Fruit fly (Drosophila melanogaster) whole organism, embryonic: ENCODE data around the gene CG10214.

ENCODE experiments used
- BEAF-32 ChIP-seq: fragments of 200-800 bp; sonication (Bioruptor generic); optimal IDR thresholded peaks from 3 replicates; lab custom pipeline; 2017; ENCODE audit warnings: missing biosample characterization, missing genetic modification characterization, mild to moderate bottlenecking, moderate library complexity, missing genetic modification reagents
- CG1024 ChIP-seq: fragments of 200-800 bp; sonication (Bioruptor generic); IDR thresholded peaks from 2 replicates; pipeline ENCODE4 v1.3.6; 2022; ENCODE audit warnings: missing biosample characterization, missing genetic modification characterization
- CG11093 ChIP-seq: fragments of 200-800 bp; sonication (Bioruptor generic); IDR thresholded peaks from 3 replicates; pipeline ENCODE4 v1.3.6; 2022; ENCODE audit warnings: missing biosample characterization, missing genetic modification characterization
- CG11560 ChIP-seq: fragments of 200-800 bp; sonication (Bioruptor generic); IDR thresholded peaks from 3 replicates; pipeline ENCODE4 v1.3.6; 2022; ENCODE audit warnings: missing biosample characterization, missing genetic modification characterization
- CG13123 ChIP-seq: fragments of 200-800 bp; sonication (Bioruptor generic); optimal IDR thresholded peaks from 2 replicates; lab custom pipeline; 2016; ENCODE audit warnings: missing biosample characterization, missing genetic modification characterization
- CG14050 ChIP-seq: fragments of 200-800 bp; sonication (Bioruptor generic); IDR thresholded peaks from 3 replicates; pipeline ENCODE4 v1.3.6; 2022; ENCODE audit warnings: missing biosample characterization, missing genetic modification characterization
- CG14441 ChIP-seq: fragments of 200-800 bp; sonication (Bioruptor generic); IDR thresholded peaks from 2 replicates; pipeline ENCODE4 v1.3.6; 2022; ENCODE audit warnings: missing biosample characterization, missing genetic modification characterization
- CG15479 ChIP-seq: fragments of 200-800 bp; sonication (Bioruptor generic); optimal IDR thresholded peaks from 3 replicates; lab custom pipeline; 2019; ENCODE audit warnings: missing biosample characterization, mild to moderate bottlenecking, missing genetic modification characterization, moderate library complexity
- CG15514 ChIP-seq: fragments of 200-800 bp; sonication (Bioruptor generic); optimal IDR thresholded peaks from 3 replicates; lab custom pipeline; 2017; ENCODE audit warnings: missing biosample characterization, missing genetic modification characterization, mild to moderate bottlenecking, moderate library complexity, missing genetic modification reagents
- CG17359 ChIP-seq: fragments of 200-800 bp; sonication (Bioruptor generic); optimal IDR thresholded peaks from 3 replicates; lab custom pipeline; 2018; ENCODE audit warnings: missing biosample characterization, mild to moderate bottlenecking, missing genetic modification characterization, moderate library complexity
- CG30403 ChIP-seq: fragments of 200-800 bp; sonication (Bioruptor generic); optimal IDR thresholded peaks from 3 replicates; lab custom pipeline; 2016; ENCODE audit warnings: missing biosample characterization, missing genetic modification characterization
- CG3065 ChIP-seq: fragments of 200-800 bp; sonication (Bioruptor generic); optimal IDR thresholded peaks from 2 replicates; lab custom pipeline; 2016; ENCODE audit warnings: missing biosample characterization, missing genetic modification characterization
- CG33557 ChIP-seq: fragments of 200-800 bp; sonication (Bioruptor generic); optimal IDR thresholded peaks from 2 replicates; lab custom pipeline; 2019; ENCODE audit warnings: missing biosample characterization, mild to moderate bottlenecking, missing genetic modification characterization, moderate library complexity
- CG34376 ChIP-seq: fragments of 200-800 bp; sonication (Bioruptor generic); optimal IDR thresholded peaks from 2 replicates; lab custom pipeline; 2018; ENCODE audit warnings: missing biosample characterization, mild to moderate bottlenecking, missing genetic modification characterization
- CG4282 ChIP-seq: fragments of 200-800 bp; sonication (Bioruptor generic); optimal IDR thresholded peaks from 2 replicates; lab custom pipeline; 2016; ENCODE audit warnings: missing biosample characterization, missing genetic modification characterization
- CG6254 ChIP-seq: fragments of 200-800 bp; sonication (Bioruptor generic); optimal IDR thresholded peaks from 3 replicates; lab custom pipeline; 2017; ENCODE audit warnings: mild to moderate bottlenecking, missing biosample characterization, missing genetic modification reagents, missing genetic modification characterization
- CG6813 ChIP-seq: fragments of 200-800 bp; sonication (Bioruptor generic); optimal IDR thresholded peaks from 2 replicates; lab custom pipeline; 2017; ENCODE audit warnings: missing biosample characterization, missing genetic modification characterization, mild to moderate bottlenecking, moderate library complexity, missing genetic modification reagents
- CG6854 ChIP-seq: fragments of 200-800 bp; sonication (Bioruptor generic); optimal IDR thresholded peaks from 3 replicates; lab custom pipeline; 2017; ENCODE audit warnings: missing biosample characterization, mild to moderate bottlenecking, missing genetic modification characterization
- CG7372 ChIP-seq: fragments of 200-800 bp; sonication (Bioruptor generic); IDR thresholded peaks from 2 replicates; pipeline ENCODE4 v1.3.6; 2022; ENCODE audit warnings: missing biosample characterization, missing genetic modification characterization
- CHES-1-like ChIP-seq: fragments of 200-800 bp; sonication (Bioruptor generic); optimal IDR thresholded peaks from 2 replicates; lab custom pipeline; 2016; ENCODE audit warnings: missing biosample characterization, missing genetic modification characterization
- D ChIP-seq, 2 experiments: fragments of 200-800 bp in 1 of 2; fragments of >200 bp in 1 of 2; sonication (Bioruptor generic) in 1 of 2; optimal IDR thresholded peaks; 2 replicates in 1 of 2; 3 replicates in 1 of 2; lab custom pipeline; 2017; ENCODE audit warnings: mild to moderate bottlenecking in 1 of 2, missing biosample characterization in 1 of 2, missing genetic modification characterization in 1 of 2, missing genetic modification reagents in 1 of 2
- Fer1 ChIP-seq: fragments of 200-800 bp; sonication (Bioruptor generic); optimal IDR thresholded peaks from 2 replicates; lab custom pipeline; 2017; ENCODE audit warnings: missing biosample characterization, mild to moderate bottlenecking, missing genetic modification characterization
- GATAe ChIP-seq: fragments of 200-800 bp; sonication (Bioruptor generic); conservative IDR thresholded peaks from 2 replicates; pipeline ENCODE4 v1.3.6; 2022; ENCODE audit warnings: missing biosample characterization, missing genetic modification characterization
- HHEX ChIP-seq: fragments of 200-800 bp; sonication (Bioruptor generic); optimal IDR thresholded peaks from 3 replicates; lab custom pipeline; 2017; ENCODE audit warnings: missing biosample characterization, mild to moderate bottlenecking, missing genetic modification characterization, missing genetic modification reagents
- Jarid2 ChIP-seq: fragments of 200-800 bp; sonication (Bioruptor generic); optimal IDR thresholded peaks from 3 replicates; lab custom pipeline; 2017; ENCODE audit warnings: mild to moderate bottlenecking, missing biosample characterization, missing genetic modification reagents, missing genetic modification characterization
- Lim3 ChIP-seq: fragments of 200-800 bp; sonication (Bioruptor generic); IDR thresholded peaks from 2 replicates; pipeline ENCODE4 v1.3.6; 2022; ENCODE audit warnings: missing biosample characterization, missing genetic modification characterization
- Oli ChIP-seq: fragments of 200-800 bp; sonication (Bioruptor generic); optimal IDR thresholded peaks from 2 replicates; lab custom pipeline; 2018; ENCODE audit warnings: missing biosample characterization, mild to moderate bottlenecking, missing genetic modification characterization, moderate library complexity
- Pdp1 ChIP-seq, 2 experiments: fragments of 200-800 bp; sonication (Bioruptor generic); optimal IDR thresholded peaks; 3 replicates each; lab custom pipeline; 2016; ENCODE audit warnings: missing biosample characterization in 2 of 2, missing genetic modification characterization in 2 of 2, mild to moderate bottlenecking in 1 of 2, moderate library complexity in 1 of 2
- Spps ChIP-seq: fragments of 200-800 bp; sonication (Bioruptor generic); optimal IDR thresholded peaks from 2 replicates; lab custom pipeline; 2018; ENCODE audit warnings: missing biosample characterization, mild to moderate bottlenecking, missing genetic modification characterization
- ara ChIP-seq: fragments of 200-800 bp; sonication (Bioruptor generic); IDR thresholded peaks from 2 replicates; pipeline ENCODE4 v1.3.6; 2022; ENCODE audit warnings: missing biosample characterization, missing genetic modification characterization
- ase ChIP-seq: fragments of 200-800 bp; sonication (Bioruptor generic); IDR thresholded peaks from 3 replicates; pipeline ENCODE4 v1.3.6; 2022; ENCODE audit warnings: missing biosample characterization, missing genetic modification characterization
- ato ChIP-seq: fragments of 200-800 bp; sonication (Bioruptor generic); IDR thresholded peaks from 2 replicates; pipeline ENCODE4 v1.3.6; 2022; ENCODE audit warnings: missing biosample characterization, missing genetic modification characterization; ENCODE audit not compliant: partially characterized antibody
- da ChIP-seq: fragments of 200-800 bp; sonication (Bioruptor generic); optimal IDR thresholded peaks from 2 replicates; lab custom pipeline; 2016; ENCODE audit warnings: missing biosample characterization, missing genetic modification characterization
- dimm ChIP-seq: fragments of 200-800 bp; sonication (Bioruptor generic); IDR thresholded peaks from 2 replicates; pipeline ENCODE4 v1.3.6; 2022; ENCODE audit warnings: missing biosample characterization, missing genetic modification characterization
- dpn ChIP-seq, 2 experiments: fragments of 200-800 bp; sonication (Bioruptor generic); optimal IDR thresholded peaks; 3 replicates each; lab custom pipeline; 2016; ENCODE audit warnings: missing biosample characterization in 2 of 2, missing genetic modification characterization in 2 of 2
- dysf ChIP-seq: fragments of 200-800 bp; sonication (Bioruptor generic); IDR thresholded peaks from 3 replicates; pipeline ENCODE4 v1.3.6; 2022; ENCODE audit warnings: missing biosample characterization, missing genetic modification characterization
- exex ChIP-seq: fragments of 200-800 bp; sonication (Bioruptor generic); optimal IDR thresholded peaks from 4 replicates; lab custom pipeline; 2018; ENCODE audit warnings: missing biosample characterization, mild to moderate bottlenecking, missing genetic modification characterization, moderate library complexity
- gem ChIP-seq: fragments of 200-800 bp; sonication (Bioruptor generic); optimal IDR thresholded peaks from 2 replicates; lab custom pipeline; 2019; ENCODE audit warnings: missing biosample characterization, mild to moderate bottlenecking, missing genetic modification characterization, moderate library complexity
- ken ChIP-seq: fragments of 200-800 bp; sonication (Bioruptor generic); IDR thresholded peaks from 3 replicates; pipeline ENCODE4 v1.3.6; 2022; ENCODE audit warnings: missing biosample characterization, missing genetic modification characterization
- phol ChIP-seq: fragments of 200-800 bp; sonication (Bioruptor generic); optimal IDR thresholded peaks from 3 replicates; lab custom pipeline; 2018; ENCODE audit warnings: missing biosample characterization, mild to moderate bottlenecking, missing genetic modification characterization, moderate library complexity
- pros ChIP-seq: fragments of 200-800 bp; sonication (Bioruptor generic); optimal IDR thresholded peaks from 3 replicates; lab custom pipeline; 2019; ENCODE audit warnings: missing biosample characterization, mild to moderate bottlenecking, missing genetic modification characterization, moderate library complexity
- sc ChIP-seq, 3 experiments: fragments of >200 bp in 2 of 3; fragments of 200-800 bp in 1 of 3; sonication (Bioruptor generic) in 1 of 3; optimal IDR thresholded peaks; 2 replicates in 2 of 3; 3 replicates in 1 of 3; lab custom pipeline; 2017; ENCODE audit warnings: mild to moderate bottlenecking in 1 of 3, missing biosample characterization in 1 of 3, missing genetic modification characterization in 1 of 3, missing genetic modification reagents in 1 of 3
- slou ChIP-seq: fragments of 200-800 bp; sonication (Bioruptor generic); optimal IDR thresholded peaks from 3 replicates; lab custom pipeline; 2016; ENCODE audit warnings: missing biosample characterization, missing genetic modification characterization
- stc ChIP-seq: fragments of 200-800 bp; sonication (Bioruptor generic); IDR thresholded peaks from 2 replicates; pipeline ENCODE4 v1.3.6; 2022; ENCODE audit warnings: missing biosample characterization, missing genetic modification characterization
- stwl ChIP-seq: fragments of 200-800 bp; sonication (Bioruptor generic); optimal IDR thresholded peaks from 3 replicates; lab custom pipeline; 2018; ENCODE audit warnings: missing biosample characterization, mild to moderate bottlenecking, missing genetic modification characterization, moderate library complexity
- zf30C ChIP-seq: fragments of 200-800 bp; sonication (Bioruptor generic); optimal IDR thresholded peaks from 3 replicates; lab custom pipeline; 2018; ENCODE audit warnings: missing biosample characterization, mild to moderate bottlenecking, missing genetic modification characterization

CG10214 gene

DNA sequence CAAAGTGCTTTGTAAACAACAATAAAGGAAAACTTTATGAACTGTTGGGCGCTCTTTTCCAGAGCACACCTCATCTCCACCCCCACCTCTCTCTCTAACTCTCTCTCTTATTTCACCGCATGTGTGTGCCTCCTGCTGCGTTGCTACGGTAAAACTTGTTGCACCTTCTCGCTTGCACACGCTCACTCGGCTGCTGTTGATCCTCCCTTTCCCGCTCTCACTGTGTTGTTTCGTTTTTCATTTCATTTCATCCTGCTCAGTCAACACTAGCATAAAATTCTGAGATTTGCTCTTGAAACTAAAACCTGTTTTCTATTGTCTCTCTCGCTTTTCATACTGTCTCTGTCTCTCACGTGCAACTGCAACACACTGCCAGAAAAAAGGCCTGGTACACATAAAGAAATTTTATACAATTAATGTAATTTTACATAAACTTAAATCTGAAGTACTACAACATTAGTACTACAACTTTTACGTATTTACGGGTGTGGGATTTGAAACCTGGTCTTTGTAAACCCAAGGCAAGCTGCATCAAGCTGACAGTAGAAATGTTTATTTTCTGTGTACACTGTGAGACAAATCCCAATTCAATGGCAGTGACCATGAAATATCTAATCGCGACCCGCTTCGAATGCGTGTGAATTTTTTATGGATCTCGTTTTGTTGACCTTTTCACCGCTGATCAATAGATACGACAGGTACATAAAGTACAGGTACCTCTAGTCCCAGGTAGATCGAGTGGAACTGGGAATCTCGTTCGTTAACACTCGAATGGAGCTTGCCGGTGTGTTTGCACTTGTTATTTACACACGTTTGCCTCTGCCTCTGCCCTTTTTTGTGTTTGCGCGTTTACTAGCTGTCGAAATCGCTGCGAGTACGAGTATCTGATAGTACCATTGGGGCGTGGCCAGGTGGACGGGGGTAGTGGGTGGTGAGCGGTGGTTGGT, 15.4 kb upstream of the CG10214 start (continued):
- TF ChIP-seq slou (GFP tag; lab: Kevin White, UChicago) (peak; percentile 18), BEAF-32 (no peak), CG11093 (GFP tag; lab: Robert Waterston, UW) (peak; percentile 84), CG34376 (peak; percentile 87), CG1024 (GFP tag; lab: Robert Waterston, UW) (peak; percentile 81), HHEX (GFP tag; lab: Kevin White, UChicago) (peak; percentile 77), CG6254 (GFP tag; lab: Kevin White, UChicago) (peak; percentile 94), ken (GFP tag; lab: Robert Waterston, UW) (peak; percentile 84; the same call in 2 of the 3 replicates), Pdp1 (GFP tag; optimal IDR thresholded peaks at IDR 0.05; lab: Kevin White, UChicago) (peak; percentile 76 to 82), Fer1 (GFP tag; lab: Kevin White, UChicago) (peak; percentile 84), CG6854 (GFP tag; lab: Kevin White, UChicago) (peak; percentile 43), CG4282 (GFP tag; lab: Kevin White, UChicago) (peak; percentile 65), CG7372 (peak; percentile 62; the same call in 1 of the 2 replicates), CG3065 (peak; percentile 51), gem (tag; lab: Kevin White, UChicago) (peak; percentile 95), CG15514 (GFP tag; lab: Kevin White, UChicago) (peak; percentile 74), sc (optimal IDR thresholded peaks at IDR 0.05; lab: Kevin White, UChicago) (no peak), sc (GFP tag; optimal IDR thresholded peaks at IDR 0.05; lab: Kevin White, UChicago) (peak; percentile 91), ara (GFP tag; lab: Robert Waterston, UW) (peak; percentile 93), CG17359 (tag; lab: Kevin White, UChicago) (peak; percentile 91), dpn (GFP tag; optimal IDR thresholded peaks at IDR 0.05; lab: Kevin White, UChicago) (peak; percentile 68 to 84), CG6813 (peak; percentile 82), Oli (tag; lab: Kevin White, UChicago) (peak; percentile 92), phol (tag; lab: Kevin White, UChicago) (peak; percentile 95)
- TF ChIP-seq, all 482 proteins: peak for 412

DNA sequence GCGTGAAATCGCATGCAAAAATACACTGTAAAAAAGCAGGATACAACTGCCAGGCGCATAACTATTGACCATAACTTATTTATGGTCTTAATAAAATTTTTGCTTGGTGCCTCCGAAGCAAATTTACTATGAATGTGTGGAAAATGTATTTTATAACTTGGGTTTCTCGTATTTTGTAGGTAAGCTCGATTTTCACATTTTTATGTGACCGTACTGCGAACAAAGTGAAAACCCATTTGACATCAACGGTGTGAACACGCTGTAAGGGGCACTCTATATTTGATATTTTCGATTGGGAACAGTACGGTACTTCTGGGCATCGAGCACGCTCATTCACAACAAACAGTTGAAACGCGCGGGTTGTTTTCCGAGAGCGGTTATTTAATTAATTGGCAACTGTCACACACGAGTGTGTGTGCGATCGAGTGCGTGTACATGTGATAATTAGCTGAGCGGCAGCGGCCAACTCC, 14.2 kb upstream of the CG10214 start, which contains the start of the genes Nup98-96 and mbc:
Gene Nup98-96 (minus strand): TSS at position 156 of the 470 bp plus-strand sequence.
Gene mbc (plus strand): TSS at position 300 of the 470 bp plus-strand sequence.
- TF ChIP-seq exex (tag; lab: Kevin White, UChicago) (peak; percentile 66), pros (GFP tag; lab: Kevin White, UChicago) (no peak), GATAe (peak; percentile 27; the same call in 1 of the 2 replicates), stwl (tag; lab: Kevin White, UChicago) (peak; percentile 80), Lim3 (GFP tag; lab: Robert Waterston, UW) (no peak; the same call in 1 of the 2 replicates), CHES-1-like (GFP tag; lab: Kevin White, UChicago) (peak; percentile 94), D (optimal IDR thresholded peaks at IDR 0.05; lab: Kevin White, UChicago) (peak; percentile 73), D (GFP tag; optimal IDR thresholded peaks at IDR 0.05; lab: Kevin White, UChicago) (peak; percentile 61), Jarid2 (peak; percentile 97), dysf (GFP tag; lab: Robert Waterston, UW) (peak; percentile 89), dimm (GFP tag; lab: Robert Waterston, UW) (peak; percentile 68), CG11560 (tag; lab: Robert Waterston, UW) (peak; percentile 81), ase (GFP tag; lab: Robert Waterston, UW) (peak; percentile 73), CG33557 (GFP tag; lab: Kevin White, UChicago) (peak; percentile 63), CG14050 (peak; percentile 71; the same call in 2 of the 3 replicates), Spps (tag; lab: Kevin White, UChicago) (peak; percentile 61), da (GFP tag; lab: Kevin White, UChicago) (peak; percentile 77), ato (GFP tag; lab: Robert Waterston, UW) (0 out of 2 replicates have a peak, but pooled peaks have one; percentile 65), CG30403 (peak; percentile 94), zf30C (GFP tag; lab: Kevin White, UChicago) (peak; percentile 97), CG13123 (GFP tag; lab: Kevin White, UChicago) (peak; percentile 34), CG14441 (GFP tag; lab: Robert Waterston, UW) (peak; percentile 92), stc (peak; percentile 62), CG15479 (GFP tag; lab: Kevin White, UChicago) (peak; percentile 59)
